Fruit fly (Drosophila melanogaster): ENCODE measurements around the gene tHMG2.

The tHMG2 gene

dm6 chr3R:22447874-22448254 is 44.9 kb upstream of the tHMG2 start, which contains the start of gene CG34376 (continued):
- no peak for TF ChIP-seq CG13624 (GFP tag; optimal IDR thresholded peaks at IDR 0.05)
- TF ChIP-seq CG12236 (GFP tag; optimal IDR thresholded peaks at IDR 0.05), result no peak
- TF ChIP-seq sc (optimal IDR thresholded peaks at IDR 0.05), result no peak
- no peak for TF ChIP-seq sc (GFP tag; optimal IDR thresholded peaks at IDR 0.05)
- TF ChIP-seq CG3726 (GFP tag; IDR thresholded peaks at IDR 0.05), result no peak
- peak; percentile 33 for TF ChIP-seq Lhr (GFP tag; optimal IDR thresholded peaks at IDR 0.05)
- 0 out of 2 replicates have a peak, but pooled peaks have one; percentile 25 for TF ChIP-seq CG32767 (GFP tag; IDR thresholded peaks at IDR 0.05)
- TF ChIP-seq jigr1 (GFP tag; IDR thresholded peaks at IDR 0.05), result no peak
- TF ChIP-seq vvl (GFP tag; IDR thresholded peaks at IDR 0.05), result no peak; the same call in 1 of the 2 replicates
- no peak for TF ChIP-seq pho (GFP tag; optimal IDR thresholded peaks at IDR 0.05)
- peak; percentile 58 for TF ChIP-seq nmo (GFP tag; optimal IDR thresholded peaks at IDR 0.05)
- TF ChIP-seq CG2129 (GFP tag; IDR thresholded peaks at IDR 0.05; ENCODE audit: partially characterized antibody), result no peak
- peak; percentile 17 for TF ChIP-seq Fer1 (GFP tag; optimal IDR thresholded peaks at IDR 0.05)
- TF ChIP-seq Lim3 (GFP tag; IDR thresholded peaks at IDR 0.05), result no peak; the same call in 1 of the 2 replicates
- no peak for TF ChIP-seq Trl (optimal IDR thresholded peaks at IDR 0.05)
- peak; percentile 13 for TF ChIP-seq Trl (GFP tag; optimal IDR thresholded peaks at IDR 0.05)
- TF ChIP-seq lov (optimal IDR thresholded peaks at IDR 0.05), result no peak
- 0 out of 3 replicates have a peak, but pooled peaks have one; percentile 45 for TF ChIP-seq lov (GFP tag; IDR thresholded peaks at IDR 0.05)
- peak; percentile 6 for TF ChIP-seq CG2875 (GFP tag; optimal IDR thresholded peaks at IDR 0.05)
- TF ChIP-seq btn (GFP tag; optimal IDR thresholded peaks at IDR 0.05), result no peak
- TF ChIP-seq CG2678 (tag; optimal IDR thresholded peaks at IDR 0.05), result peak; percentile 38
- TF ChIP-seq gsb (GFP tag; IDR thresholded peaks at IDR 0.05), result peak; percentile 59
- TF ChIP-seq Stat92E (GFP tag; optimal IDR thresholded peaks at IDR 0.05), result no peak
- peak; percentile 3 for TF ChIP-seq CG12071 (GFP tag; optimal IDR thresholded peaks at IDR 0.05)
- 0 out of 4 replicates have a peak, but pooled peaks have one; percentile 44 for TF ChIP-seq chinmo (GFP tag; IDR thresholded peaks at IDR 0.05; ENCODE audit: partially characterized antibody)
- TF ChIP-seq CG14050 (GFP tag; IDR thresholded peaks at IDR 0.05), result peak; percentile 59; the same call in 1 of the 3 replicates
- TF ChIP-seq seq (GFP tag; IDR thresholded peaks at IDR 0.05), result no peak; the same call in 1 of the 2 replicates
- TF ChIP-seq toy (GFP tag; IDR thresholded peaks at IDR 0.05), result no peak
- peak; percentile 87 for TF ChIP-seq gfzf (GFP tag; optimal IDR thresholded peaks at IDR 0.05)
- TF ChIP-seq CG2120 (GFP tag; optimal IDR thresholded peaks at IDR 0.05), result no peak
- TF ChIP-seq Ets65A (GFP tag), result peak; percentile 88
- no peak for TF ChIP-seq luna (GFP tag; optimal IDR thresholded peaks at IDR 0.05)
- no peak for TF ChIP-seq pita (GFP tag; optimal IDR thresholded peaks at IDR 0.05)
- no peak for TF ChIP-seq prd (optimal IDR thresholded peaks at IDR 0.05)
- TF ChIP-seq prd (GFP tag; IDR thresholded peaks at IDR 0.05), result 0 out of 3 replicates have a peak, but pooled peaks have one; percentile 4
- no peak for TF ChIP-seq Atf-2 (GFP tag; optimal IDR thresholded peaks at IDR 0.05)
- TF ChIP-seq CG18476 (GFP tag; optimal IDR thresholded peaks at IDR 0.05), result no peak
- TF ChIP-seq Camta (GFP tag; optimal IDR thresholded peaks at IDR 0.05), result no peak
- peak; percentile 72 for TF ChIP-seq exex (tag; optimal IDR thresholded peaks at IDR 0.05)
- no peak for TF ChIP-seq HLH54F (GFP tag; optimal IDR thresholded peaks at IDR 0.05)
- TF ChIP-seq pros (GFP tag; optimal IDR thresholded peaks at IDR 0.05), result no peak
- TF ChIP-seq dpn (GFP tag; optimal IDR thresholded peaks at IDR 0.05), result peak in 1 of 2 experiments; percentile 9
- TF ChIP-seq chm (GFP tag; IDR thresholded peaks at IDR 0.05), result no peak
- no peak for TF ChIP-seq crc (GFP tag; optimal IDR thresholded peaks at IDR 0.05)
- TF ChIP-seq grau (tag; optimal IDR thresholded peaks at IDR 0.05), result peak; percentile 41
- no peak for TF ChIP-seq Taf1 (GFP tag; IDR thresholded peaks at IDR 0.05)
- TF ChIP-seq unpg (GFP tag; optimal IDR thresholded peaks at IDR 0.05), result peak; percentile 28
- TF ChIP-seq CG13296 (GFP tag; optimal IDR thresholded peaks at IDR 0.05), result peak; percentile 4
- TF ChIP-seq inv (GFP tag; IDR thresholded peaks at IDR 0.05; ENCODE audit: partially characterized antibody), result no peak
- TF ChIP-seq Ssrp (tag; optimal IDR thresholded peaks at IDR 0.05), result no peak
- TF ChIP-seq ranshi (GFP tag; IDR thresholded peaks at IDR 0.05), result peak; percentile 9; the same call in 1 of the 2 replicates
- no peak for TF ChIP-seq lbe (GFP tag; optimal IDR thresholded peaks at IDR 0.05)
